Worm (Caenorhabditis elegans): Measurements from ENCODE around the gene srv-13.

Gene srv-13

DNA sequence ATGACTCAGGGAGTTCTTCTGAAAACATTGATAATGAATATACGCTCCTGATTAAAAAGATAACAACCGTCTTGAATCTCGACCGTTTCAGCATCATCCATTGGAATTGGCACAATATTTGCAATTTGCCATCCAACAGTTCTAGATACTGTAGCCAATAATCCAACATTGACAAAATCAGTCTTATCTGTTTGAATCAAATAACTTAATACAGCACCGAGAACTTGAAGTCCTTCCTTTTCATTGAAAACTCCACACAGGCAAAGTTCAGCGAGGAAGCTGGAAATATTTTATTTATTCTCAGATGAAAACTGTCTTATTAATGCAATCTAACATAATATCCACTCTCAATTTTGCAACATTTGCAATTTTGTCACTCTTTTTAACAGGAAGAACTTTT, 32.7 kb upstream of the srv-13 start:
- no peak for TF ChIP-seq nhr-23 (tag; optimal IDR thresholded peaks at IDR 0.05)
- no peak for TF ChIP-seq R02D3.7 (tag; optimal IDR thresholded peaks at IDR 0.05)
- no peak for TF ChIP-seq nhr-77 (tag; optimal IDR thresholded peaks at IDR 0.05)
- no peak for TF ChIP-seq unc-39 (tag; optimal IDR thresholded peaks at IDR 0.05)
- TF ChIP-seq pha-4 (tag; optimal IDR thresholded peaks at IDR 0.05): no peak
- TF ChIP-seq daf-12 (tag; optimal IDR thresholded peaks at IDR 0.05): no peak
- TF ChIP-seq jun-1 (tag; optimal IDR thresholded peaks at IDR 0.05): no peak
- no peak for TF ChIP-seq lin-39 (tag; optimal IDR thresholded peaks at IDR 0.05)
- TF ChIP-seq nhr-28 (tag; optimal IDR thresholded peaks at IDR 0.05): no peak
- no peak for TF ChIP-seq nfya-1 (tag; optimal IDR thresholded peaks at IDR 0.05; ENCODE audit: insufficient read depth)
- no peak for TF ChIP-seq ztf-4 (tag; optimal IDR thresholded peaks at IDR 0.05)
- TF ChIP-seq ceh-9 (tag; optimal IDR thresholded peaks at IDR 0.05): no peak
- no peak for TF ChIP-seq elt-1 (tag; optimal IDR thresholded peaks at IDR 0.05)
- TF ChIP-seq nhr-67 (tag; optimal IDR thresholded peaks at IDR 0.05): no peak
- TF ChIP-seq tbx-2 (tag; optimal IDR thresholded peaks at IDR 0.05): no peak
- no peak for TF ChIP-seq ceh-28 (tag; optimal IDR thresholded peaks at IDR 0.05)

DNA sequence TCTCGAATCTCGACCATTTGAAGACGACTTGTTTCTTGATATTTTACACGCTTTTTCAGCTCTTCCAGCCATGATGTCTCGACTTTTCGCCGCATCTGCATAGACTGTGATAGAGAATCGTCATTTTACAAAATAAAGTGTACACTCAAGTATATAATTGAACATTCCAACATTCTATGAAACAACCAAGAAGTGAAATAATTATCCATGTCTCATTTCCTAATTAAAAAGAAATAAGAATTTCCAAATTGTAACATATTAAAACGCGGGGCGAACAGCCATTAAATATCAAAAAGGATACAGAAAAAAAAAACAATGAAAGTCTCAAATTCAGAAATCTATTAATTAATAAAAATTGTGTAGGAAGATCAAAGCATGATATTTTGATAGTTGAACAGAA, 32.0 kb upstream of the srv-13 start, which contains the start of gene smg-3:
TSS of gene smg-3 (minus strand) at position 101 of the 400 bp plus-strand sequence.
- TF ChIP-seq nhr-25 (tag; optimal IDR thresholded peaks at IDR 0.05) (no peak), tbx-2 (tag; optimal IDR thresholded peaks at IDR 0.05) (no peak), ceh-16 (tag; optimal IDR thresholded peaks at IDR 0.05) (no peak), unc-62 (GFP tag; optimal IDR thresholded peaks at IDR 0.05) (no peak), nhr-23 (tag; optimal IDR thresholded peaks at IDR 0.05) (no peak), elt-3 (tag; optimal IDR thresholded peaks at IDR 0.05) (no peak), fkh-2 (tag; optimal IDR thresholded peaks at IDR 0.05) (no peak), nhr-76 (tag; optimal IDR thresholded peaks at IDR 0.05) (no peak), hmg-11 (tag; optimal IDR thresholded peaks at IDR 0.05) (no peak), nhr-28 (tag; optimal IDR thresholded peaks at IDR 0.05) (no peak), ceh-82 (tag; optimal IDR thresholded peaks at IDR 0.05) (no peak), nhr-77 (tag; optimal IDR thresholded peaks at IDR 0.05) (no peak), mml-1 (tag; optimal IDR thresholded peaks at IDR 0.05) (no peak), fos-1 (tag; optimal IDR thresholded peaks at IDR 0.05) (no peak)

DNA sequence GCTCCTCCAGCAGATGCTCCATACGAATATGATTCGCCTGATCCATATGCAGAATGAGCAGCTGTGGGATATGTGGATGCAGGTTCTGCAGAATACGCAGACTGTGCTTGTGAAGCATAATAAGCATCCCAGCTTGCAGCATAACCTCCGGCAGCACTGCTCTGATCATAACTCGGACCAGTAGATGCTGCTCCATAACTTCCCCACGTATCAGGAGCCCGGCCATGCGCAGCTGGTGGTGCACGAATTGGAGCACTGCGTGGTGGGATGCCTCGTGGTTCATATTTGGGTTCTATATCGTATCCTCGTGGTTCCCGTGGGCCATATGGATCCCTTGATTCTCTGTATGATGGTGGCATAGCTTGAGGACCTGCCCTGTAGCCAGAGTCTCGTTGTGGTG, 31.2 kb upstream of the srv-13 start:
- no peak for TF ChIP-seq jun-1 (tag; optimal IDR thresholded peaks at IDR 0.05)
- no peak for TF ChIP-seq ceh-82 (tag; optimal IDR thresholded peaks at IDR 0.05)
- no peak for TF ChIP-seq ztf-4 (tag; optimal IDR thresholded peaks at IDR 0.05)
- TF ChIP-seq pha-4 (tag; optimal IDR thresholded peaks at IDR 0.05): no peak
- no peak for TF ChIP-seq ZK546.5 (tag; optimal IDR thresholded peaks at IDR 0.05)
- TF ChIP-seq snpc-4 (tag; optimal IDR thresholded peaks at IDR 0.05): no peak
- no peak for TF ChIP-seq lin-15B (tag; optimal IDR thresholded peaks at IDR 0.05)

DNA sequence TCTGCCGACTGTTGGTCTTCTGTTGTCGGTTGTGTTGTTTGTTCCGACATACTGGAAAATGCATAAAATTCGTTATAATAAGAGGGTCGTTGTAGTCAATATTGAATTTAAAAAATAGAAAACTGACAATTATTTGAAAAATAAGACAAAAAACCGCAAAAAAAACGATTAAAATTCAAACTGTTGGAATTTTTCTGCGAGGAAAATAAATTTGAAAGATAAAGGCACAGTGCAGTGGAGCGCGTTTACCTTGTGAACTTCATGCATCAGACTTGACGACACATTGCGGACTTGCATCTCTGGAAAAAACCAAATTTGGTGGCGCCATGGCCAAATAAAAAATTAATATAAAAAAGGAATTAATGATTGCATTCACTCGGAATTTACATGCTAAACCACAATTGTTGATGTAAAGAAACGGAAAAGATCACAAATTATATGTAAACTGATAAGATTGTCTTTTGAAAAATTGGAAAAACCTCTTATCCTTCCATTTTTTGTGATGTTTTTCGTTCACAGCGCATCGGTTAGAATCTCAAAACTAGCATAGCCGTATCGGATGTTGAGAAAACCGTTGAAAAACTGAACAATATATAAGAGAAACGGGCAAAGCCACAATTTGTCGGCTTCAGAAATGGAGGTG, 28.4 kb upstream of the srv-13 start, which contains the start of the genes hrpf-2 and bli-6:
TSS of gene hrpf-2 (minus strand) at position 51 of the 643 bp plus-strand sequence.
TSS of gene bli-6 (plus strand) at position 593 of the 643 bp plus-strand sequence.
- TF ChIP-seq fkh-2 (tag; optimal IDR thresholded peaks at IDR 0.05) (no peak), nhr-25 (tag; optimal IDR thresholded peaks at IDR 0.05) (peak; percentile 56), ztf-11 (tag; optimal IDR thresholded peaks at IDR 0.05) (no peak), elt-3 (tag; optimal IDR thresholded peaks at IDR 0.05) (no peak), pqm-1 (tag; optimal IDR thresholded peaks at IDR 0.05) (no peak), ceh-82 (tag; optimal IDR thresholded peaks at IDR 0.05) (no peak), nfya-1 (tag; optimal IDR thresholded peaks at IDR 0.05; ENCODE audit: insufficient read depth) (peak; percentile 70), elt-2 (tag; optimal IDR thresholded peaks at IDR 0.05) (peak; percentile 46), egl-5 (tag; optimal IDR thresholded peaks at IDR 0.05) (no peak), mdl-1 (tag; optimal IDR thresholded peaks at IDR 0.05) (no peak), fos-1 (tag; optimal IDR thresholded peaks at IDR 0.05) (no peak), mml-1 (tag; optimal IDR thresholded peaks at IDR 0.05) (no peak), ceh-16 (tag; optimal IDR thresholded peaks at IDR 0.05) (no peak), sea-2 (GFP tag; optimal IDR thresholded peaks at IDR 0.05) (no peak), skn-1 (tag; optimal IDR thresholded peaks at IDR 0.05) (no peak), eor-1 (tag; optimal IDR thresholded peaks at IDR 0.05) (no peak), nhr-23 (tag; optimal IDR thresholded peaks at IDR 0.05) (peak; percentile 69), elt-1 (tag; optimal IDR thresholded peaks at IDR 0.05) (no peak), nhr-43 (tag; optimal IDR thresholded peaks at IDR 0.05; ENCODE audit: poor library complexity, severe bottlenecking) (peak; percentile 45), fkh-10 (GFP tag; optimal IDR thresholded peaks at IDR 0.05) (no peak), nhr-76 (tag; optimal IDR thresholded peaks at IDR 0.05) (no peak), aly-2 (tag; optimal IDR thresholded peaks at IDR 0.05) (no peak), nhr-77 (tag; optimal IDR thresholded peaks at IDR 0.05) (no peak), ama-1 (optimal IDR thresholded peaks at IDR 0.05) (no peak), lin-39 (tag; optimal IDR thresholded peaks at IDR 0.05) (peak; percentile 63), jun-1 (tag; optimal IDR thresholded peaks at IDR 0.05) (peak; percentile 21), lsy-12 (tag; optimal IDR thresholded peaks at IDR 0.05) (no peak), ceh-28 (tag; optimal IDR thresholded peaks at IDR 0.05) (no peak), hmg-11 (tag; optimal IDR thresholded peaks at IDR 0.05) (peak; percentile 70), tbx-2 (tag; optimal IDR thresholded peaks at IDR 0.05) (no peak), egl-27 (tag; optimal IDR thresholded peaks at IDR 0.05) (no peak), nhr-67 (tag; optimal IDR thresholded peaks at IDR 0.05) (no peak), ZK546.5 (tag; optimal IDR thresholded peaks at IDR 0.05) (no peak), nhr-11 (tag; optimal IDR thresholded peaks at IDR 0.05) (no peak), daf-12 (tag; optimal IDR thresholded peaks at IDR 0.05) (no peak), ztf-4 (tag; optimal IDR thresholded peaks at IDR 0.05) (no peak)
